Worm (Caenorhabditis elegans) whole organism, L4 larva: ENCODE measurements around the gene nhr-12.

Source experiments
- F26F4.8 ChIP-seq: fragments of 200-800 bp; sonication (Bioruptor generic); conservative IDR thresholded peaks from 2 replicates; pipeline ENCODE4 v1.3.6; 2022; ENCODE audit warnings: missing genetic modification characterization, missing compliant biosample characterization
- R02D3.7 ChIP-seq: fragments of 150-350 bp; sonication (generic microtip); optimal IDR thresholded peaks from 3 replicates; lab custom pipeline; 2014; ENCODE audit warnings: missing biosample characterization, missing genetic modification characterization
- T20F7.1 ChIP-seq: fragments of 200-800 bp; sonication (Bioruptor generic); optimal IDR thresholded peaks from 2 replicates; lab custom pipeline; 2018; ENCODE audit warnings: mild to moderate bottlenecking, missing genetic modification characterization, missing compliant biosample characterization
- T26A8.4 ChIP-seq: fragments of 200-800 bp; sonication (Bioruptor generic); IDR thresholded peaks from 2 replicates; pipeline ENCODE4 v1.3.6; 2022; ENCODE audit warnings: missing genetic modification characterization, missing compliant biosample characterization
- Y105C5A.15 ChIP-seq: fragments of 200-800 bp; sonication (Bioruptor generic); IDR thresholded peaks from 2 replicates; pipeline ENCODE4 v1.3.6; 2022; ENCODE audit warnings: missing genetic modification characterization, missing compliant biosample characterization
- Y5F2A.4 ChIP-seq: fragments of 200-800 bp; sonication (Bioruptor generic); optimal IDR thresholded peaks from 2 replicates; lab custom pipeline; 2018; ENCODE audit warnings: mild to moderate bottlenecking, missing genetic modification characterization, missing compliant biosample characterization
- Y75B8A.6 ChIP-seq: fragments of 200-800 bp; sonication (Bioruptor generic); IDR thresholded peaks from 2 replicates; pipeline ENCODE4 v1.3.6; 2022; ENCODE audit warnings: missing genetic modification reagents, missing genetic modification characterization, missing compliant biosample characterization
- ZK337.2 ChIP-seq: fragments of 200-800 bp; sonication (Bioruptor generic); IDR thresholded peaks from 2 replicates; pipeline ENCODE4 v1.3.6; 2022; ENCODE audit warnings: missing genetic modification reagents, missing genetic modification characterization, missing compliant biosample characterization
- ZK546.5 ChIP-seq, 2 experiments: sonication (generic microtip); optimal IDR thresholded peaks; 2 replicates each; lab custom pipeline; 2017; ENCODE audit warnings: missing biosample characterization in 2 of 2, missing genetic modification characterization in 2 of 2
- aha-1 ChIP-seq: fragments of 150-350 bp; peaks from one replicate; lab custom pipeline; 2014; ENCODE audit warnings: missing biosample characterization, missing genetic modification characterization
- ama-1 ChIP-seq: fragments of 150-350 bp; optimal IDR thresholded peaks from 2 replicates; lab custom pipeline; 2014; ENCODE audit warnings: inconsistent platforms, mixed read lengths
- ceh-32 ChIP-seq: sonication (generic microtip); optimal IDR thresholded peaks from 2 replicates; lab custom pipeline; 2016; ENCODE audit warnings: mild to moderate bottlenecking, missing genetic modification characterization, missing compliant biosample characterization; ENCODE audit not compliant: poor library complexity
- ceh-62 ChIP-seq: sonication (generic microtip); optimal IDR thresholded peaks from 2 replicates; lab custom pipeline; 2017; ENCODE audit warnings: missing biosample characterization, missing genetic modification characterization
- cey-2 ChIP-seq: sonication (generic microtip); optimal IDR thresholded peaks from 3 replicates; lab custom pipeline; 2017; ENCODE audit warnings: missing genetic modification characterization, mild to moderate bottlenecking, missing compliant biosample characterization, antibody characterized with exemption, borderline replicate concordance; ENCODE audit not compliant: insufficient read depth
- daf-12 ChIP-seq: fragments of 150-350 bp; optimal IDR thresholded peaks from 2 replicates; lab custom pipeline; 2014; ENCODE audit warnings: missing biosample characterization, missing genetic modification reagents, missing genetic modification characterization
- daf-8 ChIP-seq: fragments of 200-800 bp; sonication (Bioruptor generic); IDR thresholded peaks from 2 replicates; pipeline ENCODE4 v1.3.6; 2022; ENCODE audit warnings: missing genetic modification characterization, missing compliant biosample characterization
- dmd-8 ChIP-seq: fragments of 200-800 bp; sonication (Bioruptor generic); IDR thresholded peaks from 2 replicates; pipeline ENCODE4 v1.3.6; 2022; ENCODE audit warnings: missing genetic modification characterization, missing compliant biosample characterization
- dve-1 ChIP-seq: sonication (generic microtip); optimal IDR thresholded peaks from 2 replicates; lab custom pipeline; 2017; ENCODE audit warnings: antibody characterized with exemption, mild to moderate bottlenecking, missing genetic modification characterization, missing compliant biosample characterization; ENCODE audit not compliant: insufficient read depth
- hlh-30 ChIP-seq: sonication (generic microtip); optimal IDR thresholded peaks from 2 replicates; lab custom pipeline; 2017; ENCODE audit warnings: antibody characterized with exemption, mild to moderate bottlenecking, missing genetic modification characterization, missing compliant biosample characterization; ENCODE audit not compliant: insufficient read depth
- hmg-1.1 ChIP-seq: fragments of 200-800 bp; sonication (Bioruptor generic); IDR thresholded peaks from 2 replicates; pipeline ENCODE4 v1.3.6; 2022; ENCODE audit warnings: missing genetic modification reagents, missing genetic modification characterization, missing compliant biosample characterization
- lin-1 ChIP-seq: fragments of 200-800 bp; sonication (Bioruptor generic); IDR thresholded peaks from 2 replicates; pipeline ENCODE4 v1.3.6; 2022; ENCODE audit warnings: missing genetic modification reagents, missing genetic modification characterization, missing compliant biosample characterization
- lin-13 ChIP-seq: fragments of 150-350 bp; optimal IDR thresholded peaks from 2 replicates; lab custom pipeline; 2014; ENCODE audit warnings: missing biosample characterization, missing genetic modification reagents, missing genetic modification characterization
- lir-3 ChIP-seq: sonication (generic microtip); optimal IDR thresholded peaks from 2 replicates; lab custom pipeline; 2016; ENCODE audit warnings: mild to moderate bottlenecking, missing genetic modification characterization, missing compliant biosample characterization
- madf-9 ChIP-seq: fragments of 200-800 bp; sonication (Bioruptor generic); conservative IDR thresholded peaks from 2 replicates; pipeline ENCODE4 v1.3.6; 2022; ENCODE audit warnings: missing genetic modification reagents, missing genetic modification characterization, missing compliant biosample characterization
- mep-1 ChIP-seq: fragments of 150-350 bp; sonication (generic microtip); optimal IDR thresholded peaks from 3 replicates; lab custom pipeline; 2014; ENCODE audit warnings: missing biosample characterization, missing genetic modification characterization
- mes-2 ChIP-seq: sonication (generic microtip); optimal IDR thresholded peaks from 2 replicates; lab custom pipeline; 2016; ENCODE audit warnings: missing genotype, mild to moderate bottlenecking, missing genetic modification characterization, missing compliant biosample characterization; ENCODE audit not compliant: poor library complexity, severe bottlenecking
- mxl-2 ChIP-seq: fragments of 200-800 bp; sonication (Bioruptor generic); conservative IDR thresholded peaks from 2 replicates; pipeline ENCODE4 v1.3.6; 2022; ENCODE audit warnings: missing genetic modification reagents, missing genetic modification characterization, missing compliant biosample characterization
- mxl-3 ChIP-seq: fragments of 200-800 bp; sonication (Bioruptor generic); optimal IDR thresholded peaks from 2 replicates; lab custom pipeline; 2018; ENCODE audit warnings: mild to moderate bottlenecking, missing genetic modification characterization, missing compliant biosample characterization
- nhr-11 ChIP-seq: fragments of 150-350 bp; optimal IDR thresholded peaks from 2 replicates; lab custom pipeline; 2014; ENCODE audit warnings: missing biosample characterization, missing genetic modification characterization
- nhr-111 ChIP-seq: fragments of 200-800 bp; sonication (Bioruptor generic); optimal IDR thresholded peaks from 2 replicates; lab custom pipeline; 2018; ENCODE audit warnings: mild to moderate bottlenecking, missing genetic modification characterization, missing compliant biosample characterization
- nhr-237 ChIP-seq: sonication (generic microtip); optimal IDR thresholded peaks from 2 replicates; lab custom pipeline; 2017; ENCODE audit warnings: missing biosample characterization, missing genetic modification characterization
- nhr-25 ChIP-seq: sonication (generic microtip); optimal IDR thresholded peaks from 2 replicates; lab custom pipeline; 2017; ENCODE audit warnings: missing genetic modification characterization, mild to moderate bottlenecking, missing compliant biosample characterization, antibody characterized with exemption, moderate library complexity, borderline replicate concordance; ENCODE audit not compliant: insufficient read depth
- nhr-28 ChIP-seq: fragments of 150-350 bp; optimal IDR thresholded peaks from 2 replicates; lab custom pipeline; 2014; ENCODE audit warnings: missing biosample characterization, missing genetic modification characterization
- nhr-48 ChIP-seq: sonication (generic microtip); optimal IDR thresholded peaks from 2 replicates; lab custom pipeline; 2016; ENCODE audit warnings: mild to moderate bottlenecking, missing genetic modification characterization, missing compliant biosample characterization
- nhr-76 ChIP-seq: fragments of 150-350 bp; optimal IDR thresholded peaks from 2 replicates; lab custom pipeline; 2014; ENCODE audit warnings: missing biosample characterization, missing genetic modification characterization
- nhr-77 ChIP-seq: fragments of 150-350 bp; optimal IDR thresholded peaks from 2 replicates; lab custom pipeline; 2014; ENCODE audit warnings: missing biosample characterization, missing genetic modification characterization
- pha-4 ChIP-seq, 2 experiments: fragments of 150-350 bp in 1 of 2; fragments of 200-800 bp in 1 of 2; sonication (Bioruptor generic) in 1 of 2; IDR thresholded peaks in 1 of 2; optimal IDR thresholded peaks in 1 of 2; 2 replicates each; pipeline versions ENCODE4 v1.3.6 to Lab custom; 2014 to 2022; ENCODE audit warnings: missing genetic modification characterization in 2 of 2, missing genetic modification reagents in 2 of 2, missing biosample characterization in 1 of 2, missing compliant biosample characterization in 1 of 2
- php-3 ChIP-seq: fragments of 200-800 bp; sonication (Bioruptor generic); IDR thresholded peaks from 2 replicates; pipeline ENCODE4 v1.3.6; 2022; ENCODE audit warnings: missing genetic modification reagents, missing genetic modification characterization, missing compliant biosample characterization
- saeg-2 ChIP-seq: fragments of 200-800 bp; sonication (Bioruptor generic); IDR thresholded peaks from 2 replicates; pipeline ENCODE4 v1.3.6; 2022; ENCODE audit warnings: missing genetic modification reagents, missing genetic modification characterization, missing compliant biosample characterization
- sdz-12 ChIP-seq: fragments of 200-800 bp; sonication (Bioruptor generic); optimal IDR thresholded peaks from 2 replicates; lab custom pipeline; 2018; ENCODE audit warnings: mild to moderate bottlenecking, missing genetic modification characterization, missing compliant biosample characterization
- set-16 ChIP-seq: fragments of 200-800 bp; sonication (Bioruptor generic); IDR thresholded peaks from 2 replicates; pipeline ENCODE4 v1.3.6; 2022; ENCODE audit warnings: missing genetic modification reagents, missing genetic modification characterization, missing compliant biosample characterization
- skn-1 ChIP-seq: fragments of 150-350 bp; optimal IDR thresholded peaks from 2 replicates; lab custom pipeline; 2014; ENCODE audit warnings: missing biosample characterization, missing genetic modification characterization
- unc-130 ChIP-seq: sonication (generic microtip); optimal IDR thresholded peaks from 2 replicates; lab custom pipeline; 2016; ENCODE audit warnings: missing genetic modification reagents, missing genetic modification characterization, missing compliant biosample characterization
- unc-39 ChIP-seq: sonication (generic microtip); optimal IDR thresholded peaks from 2 replicates; lab custom pipeline; 2017; ENCODE audit warnings: missing biosample characterization, missing genetic modification characterization
- unc-62 ChIP-seq, 3 experiments: fragments of 150-350 bp in 1 of 3; sonication (generic microtip); optimal IDR thresholded peaks in 2 of 3; peaks in 1 of 3; 1 replicate in 1 of 3; 2 replicates in 2 of 3; lab custom pipeline; 2014 to 2017; ENCODE audit warnings: missing biosample characterization in 3 of 3, missing genetic modification characterization in 3 of 3, missing genetic modification reagents in 3 of 3, missing genotype in 1 of 3

Gene nhr-12

ce11 chrV:10046503-10046902 lies 37.3 kb downstream of the nhr-12 start:
- TF ChIP-seq ama-1 (lab: Kevin White, UChicago) (peak; percentile 56), nhr-11 (tag; lab: Kevin White, UChicago) (peak; percentile 2), nhr-25 (tag; lab: Kevin White, UChicago) (peak; percentile 43), Y75B8A.6 (no peak), unc-62 (GFP tag; optimal IDR thresholded peaks at IDR 0.05 in 1 of 2; lab: Kevin White, UChicago) (peak in 1 of 2 experiments; percentile 74), unc-62 (tag; optimal IDR thresholded peaks at IDR 0.05; lab: Kevin White, UChicago) (no peak), hlh-30 (tag; lab: Kevin White, UChicago) (peak; percentile 7), dmd-8 (GFP tag; lab: Robert Waterston, UW) (0 out of 2 replicates have a peak, but pooled peaks have one; percentile 25), mep-1 (tag; lab: Kevin White, UChicago) (peak; percentile 22), set-16 (no peak), aha-1 (tag; lab: Kevin White, UChicago) (peak; percentile 86), T26A8.4 (GFP tag; lab: Robert Waterston, UW) (0 out of 2 replicates have a peak, but pooled peaks have one; percentile 19), nhr-28 (tag; lab: Kevin White, UChicago) (peak; percentile 16), mxl-3 (no peak)

- no peak for TF ChIP-seq hmg-1.1
- peak; percentile 29 for TF ChIP-seq aha-1 (tag; lab: Kevin White, UChicago)
- TF ChIP-seq, all 104 proteins: peak for 1
Observed at ce11 chrV:10044735-10045134, 39.1 kb downstream of the nhr-12 start.

- TF ChIP-seq nhr-77 (tag; lab: Kevin White, UChicago) (no peak), pha-4 (GFP tag; IDR thresholded peaks at IDR 0.05; lab: Robert Waterston, UW) (peak; percentile 41), pha-4 (tag; optimal IDR thresholded peaks at IDR 0.05; lab: Kevin White, UChicago) (no peak), lin-1 (no peak), sdz-12 (GFP tag; lab: Kevin White, UChicago) (no peak), Y5F2A.4 (GFP tag; lab: Kevin White, UChicago) (no peak), lin-13 (GFP tag; lab: Kevin White, UChicago) (no peak), mep-1 (tag; lab: Kevin White, UChicago) (peak; percentile 69), nhr-111 (GFP tag; lab: Kevin White, UChicago) (no peak), lir-3 (no peak), ZK546.5 (tag; optimal IDR thresholded peaks at IDR 0.05; lab: Kevin White, UChicago) (no peak), unc-39 (tag; lab: Kevin White, UChicago) (no peak), hlh-30 (tag; lab: Kevin White, UChicago) (peak; percentile 93), hmg-1.1 (peak; percentile 64), nhr-76 (tag; lab: Kevin White, UChicago) (no peak), F26F4.8 (GFP tag; lab: Robert Waterston, UW) (no peak), daf-12 (no peak), mes-2 (tag; lab: Kevin White, UChicago) (peak; percentile 51), nhr-11 (tag; lab: Kevin White, UChicago) (peak; percentile 70), skn-1 (no peak), madf-9 (no peak), mxl-2 (no peak), R02D3.7 (no peak), Y105C5A.15 (GFP tag; lab: Robert Waterston, UW) (no peak), saeg-2 (GFP tag; lab: Robert Waterston, UW) (no peak), ZK337.2 (GFP tag; lab: Robert Waterston, UW) (no peak), nhr-48 (tag; lab: Kevin White, UChicago) (peak; percentile 63), ceh-62 (tag; lab: Kevin White, UChicago) (no peak), nhr-237 (tag; lab: Kevin White, UChicago) (no peak), php-3 (GFP tag; lab: Robert Waterston, UW) (no peak), cey-2 (tag; lab: Kevin White, UChicago) (no peak), daf-8 (GFP tag; lab: Robert Waterston, UW) (no peak), unc-130 (GFP tag; lab: Kevin White, UChicago) (no peak), ceh-32 (tag; lab: Kevin White, UChicago) (no peak), T20F7.1 (peak; percentile 3), dve-1 (tag; lab: Kevin White, UChicago) (peak; percentile 67), set-16 (0 out of 2 replicates have a peak, but pooled peaks have one; percentile 11)
Observed at ce11 chrV:10043234-10043796, 40.5 kb downstream of the nhr-12 start, which contains the start of gene T06E8.8. TSS of gene T06E8.8 (plus strand) at chrV:10043746.
